Worm (Caenorhabditis elegans) whole organism, L4 larva: ENCODE measurements around the gene tsen-34.

Experiments used
- daf-8 ChIP-seq: fragments of 200-800 bp; sonication (Bioruptor generic); IDR thresholded peaks from 2 replicates; pipeline ENCODE4 v1.3.6; 2022; ENCODE audit warnings: missing genetic modification characterization, missing compliant biosample characterization
- dmd-6 ChIP-seq: fragments of 200-800 bp; sonication (Bioruptor generic); IDR thresholded peaks from 2 replicates; pipeline ENCODE4 v1.3.6; 2022; ENCODE audit warnings: missing genetic modification reagents, missing genetic modification characterization, missing compliant biosample characterization
- egl-43 ChIP-seq: fragments of 200-800 bp; sonication (Bioruptor generic); IDR thresholded peaks from 2 replicates; pipeline ENCODE4 v1.3.6; 2022; ENCODE audit warnings: missing genetic modification reagents, missing genetic modification characterization, missing compliant biosample characterization
- nhr-25 ChIP-seq: sonication (generic microtip); optimal IDR thresholded peaks from 2 replicates; lab custom pipeline; 2017; ENCODE audit warnings: missing genetic modification characterization, mild to moderate bottlenecking, missing compliant biosample characterization, antibody characterized with exemption, moderate library complexity, borderline replicate concordance; ENCODE audit not compliant: insufficient read depth
- nhr-6 ChIP-seq: fragments of 150-350 bp; optimal IDR thresholded peaks from 2 replicates; lab custom pipeline; 2014; ENCODE audit warnings: missing biosample characterization, missing genetic modification characterization
- pha-4 ChIP-seq, 2 experiments: fragments of 150-350 bp in 1 of 2; fragments of 200-800 bp in 1 of 2; sonication (Bioruptor generic) in 1 of 2; IDR thresholded peaks in 1 of 2; optimal IDR thresholded peaks in 1 of 2; 2 replicates each; pipeline versions ENCODE4 v1.3.6 to Lab custom; 2014 to 2022; ENCODE audit warnings: missing genetic modification characterization in 2 of 2, missing genetic modification reagents in 2 of 2, missing biosample characterization in 1 of 2, missing compliant biosample characterization in 1 of 2

- TF ChIP-seq dmd-6 (GFP tag; lab: Robert Waterston, UW) = no peak
- TF ChIP-seq nhr-6 = no peak
- TF ChIP-seq daf-8 (GFP tag; lab: Robert Waterston, UW) = no peak
- TF ChIP-seq nhr-25 (tag; lab: Kevin White, UChicago) = no peak
- no peak for TF ChIP-seq pha-4 (GFP tag; IDR thresholded peaks at IDR 0.05; lab: Robert Waterston, UW)
- TF ChIP-seq pha-4 (tag; optimal IDR thresholded peaks at IDR 0.05; lab: Kevin White, UChicago) = no peak
- no peak for TF ChIP-seq egl-43 (GFP tag; lab: Robert Waterston, UW)
Observed at ce11 chrIV:4164392-4164791, 13.9 kb upstream of the tsen-34 start, which contains the start of gene scrm-8.
